Worm (Caenorhabditis elegans) whole organism, L4 larva: Measurements from ENCODE around the gene W06D11.5.

ENCODE experiments used
- R02D3.7 ChIP-seq: fragments of 150-350 bp; sonication (generic microtip); optimal IDR thresholded peaks from 3 replicates; lab custom pipeline; 2014; ENCODE audit warnings: missing biosample characterization, missing genetic modification characterization
- aha-1 ChIP-seq: fragments of 150-350 bp; peaks from one replicate; lab custom pipeline; 2014; ENCODE audit warnings: missing biosample characterization, missing genetic modification characterization
- aly-2 ChIP-seq: sonication (generic microtip); optimal IDR thresholded peaks from 2 replicates; lab custom pipeline; 2018; ENCODE audit warnings: missing biosample characterization, missing genetic modification characterization
- dmd-6 ChIP-seq: fragments of 200-800 bp; sonication (Bioruptor generic); IDR thresholded peaks from 2 replicates; pipeline ENCODE4 v1.3.6; 2022; ENCODE audit warnings: missing genetic modification reagents, missing genetic modification characterization, missing compliant biosample characterization
- mep-1 ChIP-seq: fragments of 150-350 bp; sonication (generic microtip); optimal IDR thresholded peaks from 3 replicates; lab custom pipeline; 2014; ENCODE audit warnings: missing biosample characterization, missing genetic modification characterization
- nhr-237 ChIP-seq: sonication (generic microtip); optimal IDR thresholded peaks from 2 replicates; lab custom pipeline; 2017; ENCODE audit warnings: missing biosample characterization, missing genetic modification characterization
- nhr-42 ChIP-seq: fragments of 200-800 bp; sonication (Bioruptor generic); IDR thresholded peaks from 2 replicates; pipeline ENCODE4 v1.3.6; 2022; ENCODE audit warnings: missing genetic modification characterization, missing compliant biosample characterization
- snpc-4 ChIP-seq: fragments of 150-350 bp; optimal IDR thresholded peaks from 2 replicates; lab custom pipeline; 2014; ENCODE audit warnings: missing biosample characterization, missing genetic modification characterization
- spr-1 ChIP-seq: sonication (generic microtip); optimal IDR thresholded peaks from 2 replicates; lab custom pipeline; 2016; ENCODE audit warnings: mild to moderate bottlenecking, missing genetic modification characterization, missing compliant biosample characterization
- unc-130 ChIP-seq: sonication (generic microtip); optimal IDR thresholded peaks from 2 replicates; lab custom pipeline; 2016; ENCODE audit warnings: missing genetic modification reagents, missing genetic modification characterization, missing compliant biosample characterization
- unc-62 ChIP-seq, 3 experiments: fragments of 150-350 bp in 1 of 3; sonication (generic microtip); optimal IDR thresholded peaks in 2 of 3; peaks in 1 of 3; 1 replicate in 1 of 3; 2 replicates in 2 of 3; lab custom pipeline; 2014 to 2017; ENCODE audit warnings: missing biosample characterization in 3 of 3, missing genetic modification characterization in 3 of 3, missing genetic modification reagents in 3 of 3, missing genotype in 1 of 3
- vab-7 ChIP-seq: fragments of 200-800 bp; sonication (Bioruptor generic); IDR thresholded peaks from 2 replicates; pipeline ENCODE4 v1.3.6; 2022; ENCODE audit warnings: missing genetic modification reagents, missing genetic modification characterization, missing compliant biosample characterization

DNA sequence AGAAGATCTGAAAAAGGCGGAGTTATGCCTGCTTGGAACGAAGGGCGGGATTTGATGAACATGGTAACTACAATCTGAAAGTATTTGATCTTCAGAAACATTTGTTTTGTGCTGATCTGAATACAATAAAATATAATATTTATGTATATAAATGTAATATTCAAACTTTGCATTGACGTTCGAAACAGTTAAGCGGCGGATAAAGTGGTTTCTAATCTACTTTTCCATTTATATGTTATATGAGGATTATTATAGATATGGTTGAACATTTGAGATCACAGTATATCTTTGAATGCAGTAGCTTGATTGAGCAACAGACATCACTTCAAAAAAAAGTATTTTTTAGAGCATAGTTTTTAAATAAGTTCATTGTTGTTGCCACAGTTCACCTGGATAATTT lies 26.1 kb upstream of the W06D11.5 start, which contains the start of gene H19J13.2:
- TF ChIP-seq unc-62 (GFP tag; optimal IDR thresholded peaks at IDR 0.05 in 1 of 2; lab: Kevin White, UChicago): no peak
- no peak for TF ChIP-seq unc-62 (tag; optimal IDR thresholded peaks at IDR 0.05; lab: Kevin White, UChicago)
- TF ChIP-seq unc-130 (GFP tag; lab: Kevin White, UChicago): no peak
- TF ChIP-seq snpc-4 (tag; lab: Kevin White, UChicago): no peak
- no peak for TF ChIP-seq aly-2
- TF ChIP-seq spr-1 (tag; lab: Kevin White, UChicago): no peak
- no peak for TF ChIP-seq vab-7 (GFP tag; lab: Robert Waterston, UW)
- TF ChIP-seq nhr-237: no peak
- TF ChIP-seq aha-1 (tag; lab: Kevin White, UChicago): no peak
- no peak for TF ChIP-seq mep-1
- no peak for TF ChIP-seq dmd-6
- TF ChIP-seq nhr-42: no peak
- TF ChIP-seq R02D3.7 (tag; lab: Kevin White, UChicago): no peak
